Fruit fly (Drosophila melanogaster) whole organism, embryonic: Measurements from ENCODE around the gene CG12279.

Experiments
- CG16779 ChIP-seq: fragments of 200-800 bp; sonication (Bioruptor generic); IDR thresholded peaks from 2 replicates; pipeline ENCODE4 v1.3.6; 2022; ENCODE audit warnings: missing biosample characterization, missing genetic modification characterization
- CG17912 ChIP-seq: fragments of 200-800 bp; sonication (Bioruptor generic); optimal IDR thresholded peaks from 2 replicates; lab custom pipeline; 2018; ENCODE audit warnings: missing biosample characterization, mild to moderate bottlenecking, missing genetic modification characterization
- CG32772 ChIP-seq: fragments of 200-800 bp; sonication (Bioruptor generic); IDR thresholded peaks from 2 replicates; pipeline ENCODE4 v1.3.6; 2022; ENCODE audit warnings: missing biosample characterization, missing genetic modification characterization
- Vsx1 ChIP-seq: fragments of 200-800 bp; sonication (Bioruptor generic); optimal IDR thresholded peaks from 2 replicates; lab custom pipeline; 2017; ENCODE audit warnings: missing biosample characterization, mild to moderate bottlenecking, missing genetic modification characterization, missing genetic modification reagents
- danr ChIP-seq: fragments of 200-800 bp; sonication (Bioruptor generic); IDR thresholded peaks from 2 replicates; pipeline ENCODE4 v1.3.6; 2022; ENCODE audit warnings: missing biosample characterization, missing genetic modification characterization
- disco-r ChIP-seq: fragments of 200-800 bp; sonication (Bioruptor generic); optimal IDR thresholded peaks from 2 replicates; lab custom pipeline; 2016; ENCODE audit warnings: missing biosample characterization, missing genetic modification characterization
- kay ChIP-seq: fragments of 200-800 bp; sonication (Bioruptor generic); optimal IDR thresholded peaks from 2 replicates; lab custom pipeline; 2016; ENCODE audit warnings: missing biosample characterization, missing genetic modification characterization
- lmd ChIP-seq: fragments of 200-800 bp; sonication (Bioruptor generic); IDR thresholded peaks from 2 replicates; pipeline ENCODE4 v1.3.6; 2022; ENCODE audit warnings: missing biosample characterization, missing genetic modification characterization
- mirr ChIP-seq: fragments of 200-800 bp; sonication (Bioruptor generic); optimal IDR thresholded peaks from 3 replicates; lab custom pipeline; 2018; ENCODE audit warnings: missing biosample characterization, mild to moderate bottlenecking, missing genetic modification characterization
- zfh2 ChIP-seq: fragments of 200-800 bp; sonication (Bioruptor generic); optimal IDR thresholded peaks from 2 replicates; lab custom pipeline; 2016; ENCODE audit warnings: missing biosample characterization, missing genetic modification characterization

- TF ChIP-seq Vsx1 (GFP tag; lab: Kevin White, UChicago) (no peak), disco-r (GFP tag; lab: Kevin White, UChicago) (no peak), zfh2 (GFP tag; lab: Kevin White, UChicago) (no peak), CG16779 (no peak), lmd (GFP tag; lab: Robert Waterston, UW) (no peak), CG32772 (GFP tag; lab: Robert Waterston, UW) (no peak), CG17912 (GFP tag; lab: Kevin White, UChicago) (no peak), kay (no peak), danr (GFP tag; lab: Robert Waterston, UW) (no peak), mirr (GFP tag; lab: Kevin White, UChicago) (no peak)
Observed at dm6 chr3R:12688672-12689417, 16.0 kb upstream of the CG12279 start, which contains the start of gene kar.
